Fruit fly (Drosophila melanogaster): Measurements from ENCODE around the gene CG17681.
A peak's percentile ranks its signal among the peaks of the same experiment; 100 is the strongest.

CG17681 gene

dm6 chr2L:18150393-18151133 lies 2.4 kb upstream of the CG17681 start (continued):
- TF ChIP-seq zfh1 (GFP tag; IDR thresholded peaks at IDR 0.05) (0 out of 3 replicates have a peak, but pooled peaks have one; percentile 42), CG10267 (tag; optimal IDR thresholded peaks at IDR 0.05) (peak; percentile 18), slbo (GFP tag; IDR thresholded peaks at IDR 0.05) (peak; percentile 78), Meics (GFP tag; optimal IDR thresholded peaks at IDR 0.05) (peak; percentile 26), pan (optimal IDR thresholded peaks at IDR 0.05) (no peak), pan (GFP tag; optimal IDR thresholded peaks at IDR 0.05 in 1 of 2, IDR thresholded peaks at IDR 0.05 in 1 of 2) (peak in 1 of 2 experiments; percentile 78), CG11695 (GFP tag; IDR thresholded peaks at IDR 0.05) (0 out of 3 replicates have a peak, but pooled peaks have one; percentile 20), Blimp-1 (GFP tag; optimal IDR thresholded peaks at IDR 0.05) (no peak), CG8765 (GFP tag; IDR thresholded peaks at IDR 0.05) (peak; percentile 40; the same call in 1 of the 2 replicates)

- TF ChIP-seq maf-S (GFP tag; optimal IDR thresholded peaks at IDR 0.05) (peak; percentile 13), bbx (GFP tag; IDR thresholded peaks at IDR 0.05; ENCODE audit: partially characterized antibody) (peak; percentile 59), Vsx1 (GFP tag; optimal IDR thresholded peaks at IDR 0.05) (no peak), CG3726 (GFP tag; IDR thresholded peaks at IDR 0.05) (no peak), CG13123 (GFP tag; optimal IDR thresholded peaks at IDR 0.05) (no peak), hth (optimal IDR thresholded peaks at IDR 0.05) (no peak), Dref (GFP tag; IDR thresholded peaks at IDR 0.05) (0 out of 2 replicates have a peak, but pooled peaks have one; percentile 31), CG15269 (tag; optimal IDR thresholded peaks at IDR 0.05) (peak; percentile 30), kay (GFP tag; optimal IDR thresholded peaks at IDR 0.05) (no peak), dysf (GFP tag; IDR thresholded peaks at IDR 0.05) (peak; percentile 72; the same call in 2 of the 3 replicates), CG4820 (GFP tag; optimal IDR thresholded peaks at IDR 0.05) (no peak), gro (GFP tag; optimal IDR thresholded peaks at IDR 0.05) (no peak), hkb (optimal IDR thresholded peaks at IDR 0.05) (no peak), hkb (GFP tag; IDR thresholded peaks at IDR 0.05) (peak; percentile 45; the same call in 1 of the 2 replicates), CG9215 (GFP tag; IDR thresholded peaks at IDR 0.05) (no peak; the same call in 1 of the 2 replicates), CG10979 (tag; optimal IDR thresholded peaks at IDR 0.05) (no peak), ap (GFP tag; IDR thresholded peaks at IDR 0.05) (0 out of 2 replicates have a peak, but pooled peaks have one; percentile 21), CG2129 (GFP tag; IDR thresholded peaks at IDR 0.05; ENCODE audit: partially characterized antibody) (no peak), pros (GFP tag; optimal IDR thresholded peaks at IDR 0.05) (peak; percentile 75), Bteb2 (GFP tag; optimal IDR thresholded peaks at IDR 0.05) (no peak), CG17361 (GFP tag; IDR thresholded peaks at IDR 0.05) (0 out of 3 replicates have a peak, but pooled peaks have one; percentile 53), Nf-YC (tag; optimal IDR thresholded peaks at IDR 0.05) (peak; percentile 46), CrebB (tag; optimal IDR thresholded peaks at IDR 0.05) (no peak), prd (optimal IDR thresholded peaks at IDR 0.05) (no peak), prd (GFP tag; IDR thresholded peaks at IDR 0.05) (peak; percentile 86), sug (tag; optimal IDR thresholded peaks at IDR 0.05) (no peak), crol (GFP tag; IDR thresholded peaks at IDR 0.05) (peak; percentile 33), Bgb (GFP tag; IDR thresholded peaks at IDR 0.05; ENCODE audit: partially characterized antibody) (no peak), CG4282 (GFP tag; optimal IDR thresholded peaks at IDR 0.05) (peak; percentile 13), chinmo (GFP tag; IDR thresholded peaks at IDR 0.05; ENCODE audit: partially characterized antibody) (peak; percentile 99), bab2 (GFP tag; optimal IDR thresholded peaks at IDR 0.05) (peak; percentile 57), CG3995 (GFP tag; optimal IDR thresholded peaks at IDR 0.05) (peak; percentile 7), CG2199 (GFP tag; IDR thresholded peaks at IDR 0.05) (peak; percentile 90), cato (GFP tag; optimal IDR thresholded peaks at IDR 0.05; ENCODE audit: borderline replicate concordance) (no peak), MTF-1 (GFP tag; optimal IDR thresholded peaks at IDR 0.05; ENCODE audit: borderline replicate concordance) (no peak), NfI (GFP tag; optimal IDR thresholded peaks at IDR 0.05) (peak; percentile 14), wdn (GFP tag; IDR thresholded peaks at IDR 0.05) (peak; percentile 59), CG10959 (GFP tag; IDR thresholded peaks at IDR 0.05) (peak; percentile 50; the same call in 1 of the 2 replicates)
Observed at dm6 chr2L:18151134-18151825, 1.6 kb upstream of the CG17681 start.

Data from whole organism, embryonic.